Worm (Caenorhabditis elegans): ENCODE data around the gene msp-65.
"Not testable (repeated sequence)": the region's sequence is repeated elsewhere in the genome, so short reads cannot be mapped to it uniquely, and the experiment has no call there.

Gene msp-65

ce11 chrIV:5313011-5313410 is 3.3 kb upstream of the msp-65 start, which contains the start of the genes msp-59 and ZK354.2:
TSS of gene msp-59 (minus strand) at chrIV:5313111.
TSS of gene ZK354.2 (plus strand) at chrIV:5313405.
- not testable (repeated sequence) for TF ChIP-seq eyg-1, ceh-9, F13H6.1 (tag; optimal IDR thresholded peaks at IDR 0.05)

ce11 chrIV:5317106-5317505 is 783 bp downstream of the msp-65 start:
- TF ChIP-seq ceh-30 (tag; optimal IDR thresholded peaks at IDR 0.05): no peak
- no peak for TF ChIP-seq pax-1 (tag; optimal IDR thresholded peaks at IDR 0.05)
- no peak for TF ChIP-seq rnt-1 (tag; optimal IDR thresholded peaks at IDR 0.05)
- TF ChIP-seq nhr-11 (tag; optimal IDR thresholded peaks at IDR 0.05): no peak
- no peak for TF ChIP-seq C38D4.7 (GFP tag; optimal IDR thresholded peaks at IDR 0.05)
- no peak for TF ChIP-seq K02D7.2 (tag; optimal IDR thresholded peaks at IDR 0.05)
- no peak for TF ChIP-seq sdc-2 (tag; optimal IDR thresholded peaks at IDR 0.05)
- no peak for TF ChIP-seq ceh-31 (tag; optimal IDR thresholded peaks at IDR 0.05)
- TF ChIP-seq elt-4 (tag; optimal IDR thresholded peaks at IDR 0.05): no peak
- TF ChIP-seq ceh-22 (tag; optimal IDR thresholded peaks at IDR 0.05): no peak
- TF ChIP-seq nfya-1 (tag; optimal IDR thresholded peaks at IDR 0.05): no peak
- TF ChIP-seq lim-6 (tag; optimal IDR thresholded peaks at IDR 0.05): no peak
- TF ChIP-seq gmeb-2 (tag; optimal IDR thresholded peaks at IDR 0.05): no peak
- TF ChIP-seq ref-2 (tag; optimal IDR thresholded peaks at IDR 0.05): no peak

ce11 chrIV:5318835-5319303 is 2.5 kb downstream of the msp-65 start, which contains the start of gene slc-46A:
TSS of gene slc-46A (plus strand) at chrIV:5319253.
- TF ChIP-seq ets-4 (tag; optimal IDR thresholded peaks at IDR 0.05): no peak
- TF ChIP-seq eyg-1 (tag; optimal IDR thresholded peaks at IDR 0.05): no peak
- no peak for TF ChIP-seq madf-2 (tag; optimal IDR thresholded peaks at IDR 0.05)
- no peak for TF ChIP-seq ceh-6 (GFP tag; optimal IDR thresholded peaks at IDR 0.05)
- no peak for TF ChIP-seq unc-42 (tag; optimal IDR thresholded peaks at IDR 0.05)
- TF ChIP-seq hlh-13 (GFP tag; optimal IDR thresholded peaks at IDR 0.05): no peak
- TF ChIP-seq ztf-16 (tag; optimal IDR thresholded peaks at IDR 0.05): no peak
- no peak for TF ChIP-seq pag-3 (tag; optimal IDR thresholded peaks at IDR 0.05; ENCODE audit: borderline replicate concordance)

DNA sequence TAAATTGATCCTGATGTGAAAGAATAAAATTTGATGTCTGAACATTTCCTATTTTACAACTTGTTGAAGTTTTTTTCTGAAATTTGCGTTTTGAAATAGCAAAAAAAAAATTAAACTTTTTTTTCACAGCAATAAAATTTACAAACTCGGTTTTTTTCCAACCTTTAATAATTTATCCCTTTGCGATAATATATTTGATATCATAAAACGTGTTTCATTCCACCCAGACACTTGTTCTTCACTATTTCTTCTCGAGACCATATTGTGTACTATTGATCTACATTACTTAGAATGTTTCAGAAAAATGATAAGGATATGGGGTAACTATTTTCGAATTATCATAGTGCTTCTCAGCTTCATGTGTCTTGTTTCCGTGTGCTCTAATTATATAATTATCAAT is 9.8 kb downstream of the msp-65 start, which contains the start of gene Y4C6B.4:
Y4C6B.4 (plus strand) TSS at position 301 of the 400 bp plus-strand sequence.
- TF ChIP-seq fkh-6 (tag; optimal IDR thresholded peaks at IDR 0.05) (no peak), sdc-2 (tag; optimal IDR thresholded peaks at IDR 0.05) (no peak), C38D4.7 (GFP tag; optimal IDR thresholded peaks at IDR 0.05) (no peak), rnt-1 (tag; optimal IDR thresholded peaks at IDR 0.05) (no peak), nfya-1 (tag; optimal IDR thresholded peaks at IDR 0.05) (no peak), syd-9 (tag; optimal IDR thresholded peaks at IDR 0.05) (no peak), ceh-30 (tag; optimal IDR thresholded peaks at IDR 0.05) (no peak), ceh-34 (tag; optimal IDR thresholded peaks at IDR 0.05) (no peak), pat-9 (tag; optimal IDR thresholded peaks at IDR 0.05) (no peak), fax-1 (tag; optimal IDR thresholded peaks at IDR 0.05) (no peak)

DNA sequence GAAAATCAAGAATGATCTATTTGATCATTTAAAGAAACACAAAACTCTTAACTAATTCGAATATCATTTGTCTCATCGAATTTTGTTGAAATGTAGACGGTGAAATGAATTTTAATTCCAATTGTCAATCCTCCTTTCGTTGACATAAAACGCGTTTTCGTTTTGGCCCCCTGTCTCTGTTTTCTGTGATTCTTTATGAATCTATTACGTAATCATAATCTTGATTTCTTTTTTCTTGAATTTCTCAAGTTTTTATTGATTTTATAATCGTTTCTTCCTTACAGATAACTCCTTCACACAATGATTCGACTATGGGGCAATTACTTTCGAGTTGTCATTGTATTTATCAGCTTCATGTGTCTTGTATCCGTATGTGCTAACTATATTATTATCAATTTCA is 15.9 kb downstream of the msp-65 start, which contains the start of gene Y4C6B.3:
Y4C6B.3 (plus strand) TSS at position 301 of the 400 bp plus-strand sequence.
- TF ChIP-seq pqm-1 (tag; optimal IDR thresholded peaks at IDR 0.05): no peak
- TF ChIP-seq unc-86 (tag; optimal IDR thresholded peaks at IDR 0.05): no peak
- no peak for TF ChIP-seq pag-3 (tag; optimal IDR thresholded peaks at IDR 0.05; ENCODE audit: borderline replicate concordance)
- no peak for TF ChIP-seq F13H6.1 (tag; optimal IDR thresholded peaks at IDR 0.05)
- TF ChIP-seq ref-2 (tag; optimal IDR thresholded peaks at IDR 0.05): no peak
- no peak for TF ChIP-seq ceh-31 (tag; optimal IDR thresholded peaks at IDR 0.05)
- TF ChIP-seq K09A11.1 (tag; optimal IDR thresholded peaks at IDR 0.05; ENCODE audit: insufficient read depth): no peak
- no peak for TF ChIP-seq ceh-45 (GFP tag; IDR thresholded peaks at IDR 0.05)
- no peak for TF ChIP-seq ceh-19 (GFP tag; optimal IDR thresholded peaks at IDR 0.05)
- no peak for TF ChIP-seq hlh-15 (tag; optimal IDR thresholded peaks at IDR 0.05)
- TF ChIP-seq ztf-16 (tag; optimal IDR thresholded peaks at IDR 0.05): no peak
- TF ChIP-seq fkh-10 (GFP tag; optimal IDR thresholded peaks at IDR 0.05): no peak
- TF ChIP-seq hlh-8 (tag; optimal IDR thresholded peaks at IDR 0.05): no peak
- no peak for TF ChIP-seq sdc-2 (tag; optimal IDR thresholded peaks at IDR 0.05)
- TF ChIP-seq tbx-2 (tag; optimal IDR thresholded peaks at IDR 0.05): no peak
- no peak for TF ChIP-seq Y22D7AL.16 (tag; optimal IDR thresholded peaks at IDR 0.05)
- TF ChIP-seq ama-1 (optimal IDR thresholded peaks at IDR 0.05): no peak
- no peak for TF ChIP-seq elt-4 (tag; optimal IDR thresholded peaks at IDR 0.05)
- no peak for TF ChIP-seq ceh-14 (tag; optimal IDR thresholded peaks at IDR 0.05)
